Fruit fly (Drosophila melanogaster): ENCODE data around the gene CG9458.
A peak's percentile ranks its signal among the peaks of the same experiment; 100 is the strongest.

The CG9458 gene

DNA sequence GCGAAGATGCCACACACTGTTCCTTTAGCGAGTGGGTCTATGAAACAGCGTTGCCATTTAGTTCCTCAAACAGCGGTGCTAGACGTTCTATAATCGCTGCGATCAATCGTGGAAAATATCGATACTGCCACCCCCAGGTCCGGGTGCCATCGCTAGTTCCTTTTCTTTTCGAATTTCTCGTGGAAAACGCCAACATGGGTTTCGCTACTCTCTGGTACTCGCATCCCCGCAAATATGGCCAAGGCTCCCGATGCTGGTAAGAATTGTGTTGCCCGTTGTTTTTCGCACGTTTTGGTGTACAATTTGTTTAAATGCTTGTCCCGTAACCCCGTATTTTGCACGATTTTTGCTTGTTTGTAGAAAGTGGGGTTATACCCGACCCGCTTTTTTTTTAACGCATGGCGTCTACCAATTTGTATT, 41.7 kb downstream of the CG9458 start, which contains the start of gene RpS29 (continued):
- TF ChIP-seq ab (GFP tag; optimal IDR thresholded peaks at IDR 0.05) (peak; percentile 57), Gug (GFP tag; IDR thresholded peaks at IDR 0.05) (peak; percentile 87), CG12769 (tag; optimal IDR thresholded peaks at IDR 0.05) (peak; percentile 89), Oaz (GFP tag; IDR thresholded peaks at IDR 0.05) (peak; percentile 31; the same call in 1 of the 2 replicates), Hr51 (GFP tag; optimal IDR thresholded peaks at IDR 0.05) (peak; percentile 50 to 85), kah (GFP tag; optimal IDR thresholded peaks at IDR 0.05) (peak; percentile 45), Side (GFP tag; optimal IDR thresholded peaks at IDR 0.05) (peak; percentile 86), HLHmδ (GFP tag; optimal IDR thresholded peaks at IDR 0.05) (peak; percentile 54), jigr1 (GFP tag; IDR thresholded peaks at IDR 0.05) (no peak), repo (GFP tag; optimal IDR thresholded peaks at IDR 0.05) (peak; percentile 71), CG1603 (tag; optimal IDR thresholded peaks at IDR 0.05) (peak; percentile 97), kay (GFP tag; optimal IDR thresholded peaks at IDR 0.05) (peak; percentile 32), CG3726 (GFP tag; IDR thresholded peaks at IDR 0.05) (peak; percentile 69; the same call in 2 of the 3 replicates), CG3281 (GFP tag; optimal IDR thresholded peaks at IDR 0.05) (peak; percentile 85), CG1024 (GFP tag; IDR thresholded peaks at IDR 0.05) (peak; percentile 64), CG3838 (GFP tag; optimal IDR thresholded peaks at IDR 0.05) (no peak), Oli (tag; optimal IDR thresholded peaks at IDR 0.05) (peak; percentile 12), Adf1 (GFP tag; IDR thresholded peaks at IDR 0.05) (peak; percentile 74), H2.0 (GFP tag; IDR thresholded peaks at IDR 0.05) (peak; percentile 74), C15 (GFP tag; IDR thresholded peaks at IDR 0.05) (0 out of 3 replicates have a peak, but pooled peaks have one; percentile 43), CG16813 (GFP tag; IDR thresholded peaks at IDR 0.05; ENCODE audit: partially characterized antibody) (peak; percentile 93), emc (GFP tag; optimal IDR thresholded peaks at IDR 0.05) (peak; percentile 83), Lpt (GFP tag; optimal IDR thresholded peaks at IDR 0.05) (no peak), caup (GFP tag; optimal IDR thresholded peaks at IDR 0.05; ENCODE audit: severe bottlenecking) (peak; percentile 92), Blimp-1 (GFP tag; optimal IDR thresholded peaks at IDR 0.05) (peak; percentile 60), peb (GFP tag; IDR thresholded peaks at IDR 0.05) (0 out of 2 replicates have a peak, but pooled peaks have one; percentile 17), CG1602 (GFP tag; optimal IDR thresholded peaks at IDR 0.05) (peak; percentile 64), unc-4 (GFP tag; IDR thresholded peaks at IDR 0.05; ENCODE audit: partially characterized antibody) (peak; percentile 97), CG17361 (GFP tag; IDR thresholded peaks at IDR 0.05) (peak; percentile 68), Nf-YC (tag; optimal IDR thresholded peaks at IDR 0.05) (peak; percentile 68), lmd (GFP tag; IDR thresholded peaks at IDR 0.05) (peak; percentile 71; the same call in 1 of the 2 replicates), luna (GFP tag; optimal IDR thresholded peaks at IDR 0.05) (peak; percentile 88), Stat92E (GFP tag; optimal IDR thresholded peaks at IDR 0.05) (peak in 1 of 3 experiments; percentile 23), CG18011 (GFP tag; optimal IDR thresholded peaks at IDR 0.05) (peak; percentile 75), Hey (tag; optimal IDR thresholded peaks at IDR 0.05) (peak; percentile 74), Dek (tag; optimal IDR thresholded peaks at IDR 0.05) (peak; percentile 77), Pdp1 (GFP tag; optimal IDR thresholded peaks at IDR 0.05) (peak; percentile 82 to 89), slou (GFP tag; optimal IDR thresholded peaks at IDR 0.05) (peak; percentile 79), bsh (GFP tag; optimal IDR thresholded peaks at IDR 0.05) (peak; percentile 46 to 49), Sry-β (GFP tag; optimal IDR thresholded peaks at IDR 0.05) (peak; percentile 53), CG11085 (GFP tag; IDR thresholded peaks at IDR 0.05) (peak; percentile 79), CG4360 (GFP tag; IDR thresholded peaks at IDR 0.05) (no peak), CG10147 (GFP tag; optimal IDR thresholded peaks at IDR 0.05) (peak; percentile 58), Fer3 (tag; optimal IDR thresholded peaks at IDR 0.05) (peak; percentile 71), schlank (tag; optimal IDR thresholded peaks at IDR 0.05) (peak; percentile 85), CG9797 (GFP tag; optimal IDR thresholded peaks at IDR 0.05) (peak; percentile 87), org-1 (GFP tag; optimal IDR thresholded peaks at IDR 0.05) (peak; percentile 15), slbo (GFP tag; IDR thresholded peaks at IDR 0.05) (peak; percentile 95), hkb (optimal IDR thresholded peaks at IDR 0.05) (no peak), hkb (GFP tag; IDR thresholded peaks at IDR 0.05) (peak; percentile 52)
